Fruit fly (Drosophila melanogaster): ENCODE data around the gene cm.
A peak's percentile ranks its signal among the peaks of the same experiment; 100 is the strongest.

The cm gene

dm6 chrX:7014931-7015428 lies 4.0 kb upstream of the cm start (continued):
- TF ChIP-seq CG11695 (GFP tag; IDR thresholded peaks at IDR 0.05) (peak; percentile 61; the same call in 2 of the 3 replicates), CG9817 (tag; optimal IDR thresholded peaks at IDR 0.05) (peak; percentile 26), Ptx1 (GFP tag; IDR thresholded peaks at IDR 0.05) (peak; percentile 57), Meics (GFP tag; optimal IDR thresholded peaks at IDR 0.05) (peak; percentile 42), mld (GFP tag; IDR thresholded peaks at IDR 0.05; ENCODE audit: partially characterized antibody) (0 out of 3 replicates have a peak, but pooled peaks have one; percentile 21), pnt (GFP tag; optimal IDR thresholded peaks at IDR 0.05) (peak; percentile 30), CG9932 (GFP tag; IDR thresholded peaks at IDR 0.05) (peak; percentile 71), ham (GFP tag; IDR thresholded peaks at IDR 0.05) (no peak), CG14710 (tag; optimal IDR thresholded peaks at IDR 0.05) (peak; percentile 46), CG8944 (GFP tag; optimal IDR thresholded peaks at IDR 0.05) (no peak), cwo (GFP tag; optimal IDR thresholded peaks at IDR 0.05) (peak; percentile 17), CG10543 (GFP tag; optimal IDR thresholded peaks at IDR 0.05) (peak; percentile 21), Nf-YC (tag; optimal IDR thresholded peaks at IDR 0.05) (peak; percentile 39), Myb (GFP tag; optimal IDR thresholded peaks at IDR 0.05) (peak; percentile 79), phol (tag; optimal IDR thresholded peaks at IDR 0.05) (peak; percentile 19), CG13624 (GFP tag; optimal IDR thresholded peaks at IDR 0.05) (peak; percentile 56), Mrtf (GFP tag; IDR thresholded peaks at IDR 0.05) (peak; percentile 59; the same call in 1 of the 3 replicates), fru (optimal IDR thresholded peaks at IDR 0.05) (no peak), gsb-n (tag; optimal IDR thresholded peaks at IDR 0.05) (peak; percentile 12), B-H2 (GFP tag; optimal IDR thresholded peaks at IDR 0.05) (peak; percentile 52), Rx (GFP tag; IDR thresholded peaks at IDR 0.05) (0 out of 2 replicates have a peak, but pooled peaks have one; percentile 5), sisA (GFP tag; IDR thresholded peaks at IDR 0.05) (peak; percentile 32; the same call in 1 of the 2 replicates), bab2 (GFP tag; optimal IDR thresholded peaks at IDR 0.05) (peak; percentile 67), CG8359 (GFP tag; optimal IDR thresholded peaks at IDR 0.05; ENCODE audit: borderline replicate concordance) (no peak), fu2 (GFP tag; optimal IDR thresholded peaks at IDR 0.05) (no peak), CG2120 (GFP tag; optimal IDR thresholded peaks at IDR 0.05) (peak; percentile 68), NC2α (GFP tag; optimal IDR thresholded peaks at IDR 0.05) (no peak), Gsc (GFP tag; IDR thresholded peaks at IDR 0.05) (no peak), gcm2 (GFP tag; optimal IDR thresholded peaks at IDR 0.05) (no peak), CG34376 (GFP tag; optimal IDR thresholded peaks at IDR 0.05) (no peak), CG10959 (GFP tag; IDR thresholded peaks at IDR 0.05) (no peak), Dip3 (GFP tag; optimal IDR thresholded peaks at IDR 0.05) (peak; percentile 20), CG10209 (GFP tag; optimal IDR thresholded peaks at IDR 0.05) (peak; percentile 14), CG42726 (GFP tag; IDR thresholded peaks at IDR 0.05; ENCODE audit: partially characterized antibody) (peak; percentile 67; the same call in 1 of the 2 replicates), az2 (GFP tag; optimal IDR thresholded peaks at IDR 0.05) (peak; percentile 46), CG8290 (GFP tag; optimal IDR thresholded peaks at IDR 0.05) (peak; percentile 37), CG8290 (tag; optimal IDR thresholded peaks at IDR 0.05) (peak in 1 of 2 experiments; percentile 89), Hsf (GFP tag; optimal IDR thresholded peaks at IDR 0.05) (peak; percentile 55), rib (GFP tag; IDR thresholded peaks at IDR 0.05) (peak; percentile 52; the same call in 1 of the 2 replicates), CG7987 (GFP tag; optimal IDR thresholded peaks at IDR 0.05) (peak; percentile 44), Rfx (GFP tag; IDR thresholded peaks at IDR 0.05) (peak; percentile 76), CG18262 (tag; optimal IDR thresholded peaks at IDR 0.05) (peak; percentile 38), CG10431 (GFP tag; optimal IDR thresholded peaks at IDR 0.05) (no peak), Dfd (GFP tag; optimal IDR thresholded peaks at IDR 0.05) (no peak), nau (GFP tag; optimal IDR thresholded peaks at IDR 0.05) (no peak), eve (GFP tag; optimal IDR thresholded peaks at IDR 0.05) (no peak), dmrt99B (tag; optimal IDR thresholded peaks at IDR 0.05) (peak; percentile 61), row (GFP tag; IDR thresholded peaks at IDR 0.05) (peak; percentile 86), CG5180 (GFP tag; optimal IDR thresholded peaks at IDR 0.05) (no peak), Ets97D (GFP tag; optimal IDR thresholded peaks at IDR 0.05) (peak; percentile 75), Lhr (GFP tag; optimal IDR thresholded peaks at IDR 0.05) (peak; percentile 65)
